Fruit fly (Drosophila melanogaster) whole organism, wandering third instar larva: ENCODE measurements around the gene Gr61a.

Experiments
- Abd-B ChIP-seq: fragments of >200 bp; optimal IDR thresholded peaks from 2 replicates; lab custom pipeline; 2017; ENCODE audit warnings: missing biosample characterization, missing genetic modification characterization
- CG32264 ChIP-seq: fragments of 200-800 bp; sonication (Bioruptor generic); optimal IDR thresholded peaks from 2 replicates; lab custom pipeline; 2016; ENCODE audit warnings: missing biosample characterization, missing genetic modification characterization
- CG9705 ChIP-seq: fragments of 200-800 bp; sonication (Bioruptor generic); optimal IDR thresholded peaks from 2 replicates; lab custom pipeline; 2018; ENCODE audit warnings: missing biosample characterization, mild to moderate bottlenecking, missing genetic modification characterization
- Dfd ChIP-seq: fragments of >200 bp; optimal IDR thresholded peaks from 2 replicates; lab custom pipeline; 2017; ENCODE audit warnings: missing biosample characterization, missing genetic modification characterization
- Dif ChIP-seq: fragments of 200-275, 200-300 bp; sonication (Bioruptor generic); optimal IDR thresholded peaks from 2 replicates; lab custom pipeline; 2018; ENCODE audit warnings: missing biosample characterization, missing genetic modification characterization; ENCODE audit not compliant: partially characterized antibody
- GATAd ChIP-seq: sonication (Bioruptor generic); optimal IDR thresholded peaks from 2 replicates; lab custom pipeline; 2016; ENCODE audit warnings: missing biosample characterization, missing genetic modification characterization
- HLH106 ChIP-seq: fragments of 200-800 bp; optimal IDR thresholded peaks from 3 replicates; lab custom pipeline; 2019; ENCODE audit warnings: missing biosample characterization, mild to moderate bottlenecking, missing genetic modification characterization, moderate library complexity
- Hnf4 ChIP-seq: fragments of 200-800 bp; sonication (Bioruptor generic); optimal IDR thresholded peaks from 2 replicates; lab custom pipeline; 2016; ENCODE audit warnings: missing biosample characterization, mild to moderate bottlenecking, missing genetic modification characterization
- Hr83 ChIP-seq: fragments of 200-300 bp; sonication (Bioruptor generic); optimal IDR thresholded peaks from 2 replicates; lab custom pipeline; 2016; ENCODE audit warnings: missing biosample characterization, mild to moderate bottlenecking, missing genetic modification characterization, moderate library complexity; ENCODE audit not compliant: poor library complexity, severe bottlenecking
- Jra ChIP-seq: sonication (Bioruptor generic); optimal IDR thresholded peaks from 2 replicates; lab custom pipeline; 2016; ENCODE audit warnings: missing biosample characterization, missing genetic modification characterization
- Myc ChIP-seq: fragments of >200 bp; optimal IDR thresholded peaks from 2 replicates; lab custom pipeline; 2017
- OdsH ChIP-seq: fragments of 200-800 bp; sonication (Bioruptor generic); optimal IDR thresholded peaks from 2 replicates; lab custom pipeline; 2016; ENCODE audit warnings: missing biosample characterization, mild to moderate bottlenecking, missing genetic modification characterization
- Rel ChIP-seq, 2 experiments: fragments of 200-800 bp; sonication (Bioruptor generic) in 1 of 2; optimal IDR thresholded peaks; 2 replicates in 1 of 2; 3 replicates in 1 of 2; lab custom pipeline; 2016 to 2019; ENCODE audit warnings: mild to moderate bottlenecking in 2 of 2, missing biosample characterization in 2 of 2, missing genetic modification characterization in 2 of 2, moderate library complexity in 1 of 2
- Sp1 ChIP-seq: fragments of 200-800 bp; sonication (Bioruptor generic); optimal IDR thresholded peaks from 3 replicates; lab custom pipeline; 2019; ENCODE audit warnings: missing biosample characterization, mild to moderate bottlenecking, missing genetic modification characterization, moderate library complexity
- br ChIP-seq: fragments of 200-800 bp; sonication (Bioruptor generic); optimal IDR thresholded peaks from 2 replicates; lab custom pipeline; 2016; ENCODE audit warnings: missing biosample characterization, missing genetic modification characterization
- dmrt93B ChIP-seq: fragments of 200-800 bp; sonication (Bioruptor generic); optimal IDR thresholded peaks from 2 replicates; lab custom pipeline; 2018; ENCODE audit warnings: missing biosample characterization, mild to moderate bottlenecking, missing genetic modification characterization
- dsf ChIP-seq: sonication (Bioruptor generic); optimal IDR thresholded peaks from 2 replicates; lab custom pipeline; 2016; ENCODE audit warnings: missing biosample characterization, missing genetic modification characterization, borderline replicate concordance
- foxo ChIP-seq, 2 experiments: fragments of 200-800 bp; sonication (Bioruptor generic); optimal IDR thresholded peaks; 2 replicates in 1 of 2; 3 replicates in 1 of 2; lab custom pipeline; 2016 to 2017; ENCODE audit warnings: missing biosample characterization in 2 of 2, missing genetic modification characterization in 2 of 2
- pan ChIP-seq: fragments of >200 bp; optimal IDR thresholded peaks from 2 replicates; lab custom pipeline; 2017
- rgr ChIP-seq: fragments of 200-800 bp; sonication (Bioruptor generic); optimal IDR thresholded peaks from 3 replicates; lab custom pipeline; 2016; ENCODE audit warnings: missing biosample characterization, mild to moderate bottlenecking, missing genetic modification characterization
- sage ChIP-seq: fragments of 200-800 bp; sonication (Bioruptor generic); optimal IDR thresholded peaks from 2 replicates; lab custom pipeline; 2016; ENCODE audit warnings: missing biosample characterization, mild to moderate bottlenecking, missing genetic modification characterization
- tai ChIP-seq: sonication (Bioruptor generic); optimal IDR thresholded peaks from 2 replicates; lab custom pipeline; 2016; ENCODE audit warnings: missing biosample characterization, missing genetic modification characterization
- woc ChIP-seq: sonication (Bioruptor generic); optimal IDR thresholded peaks from 2 replicates; lab custom pipeline; 2016; ENCODE audit warnings: missing biosample characterization, mild to moderate bottlenecking, missing genetic modification characterization

The Gr61a gene

DNA sequence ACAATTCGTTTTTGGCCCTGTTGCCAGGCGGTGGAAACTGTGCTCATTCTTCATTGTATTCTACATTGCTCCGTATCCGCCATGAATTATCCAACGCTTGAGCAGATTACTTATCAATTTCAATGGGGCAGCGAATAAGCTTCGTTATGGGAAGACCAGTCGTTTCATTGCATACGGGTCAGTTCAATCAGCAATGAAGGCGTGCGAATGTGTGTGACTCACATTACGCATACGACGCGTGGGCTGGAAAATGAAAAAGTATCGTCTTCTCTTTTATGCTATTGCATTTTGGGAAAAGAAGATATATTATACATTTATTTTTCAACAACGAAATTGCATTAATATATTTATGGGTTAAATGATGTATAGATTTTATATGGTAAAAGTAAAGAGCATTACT, 43.8 kb downstream of the Gr61a start:
- TF ChIP-seq Rel (GFP tag; optimal IDR thresholded peaks at IDR 0.05; lab: Kevin White, UChicago) (no peak), Rel (tag; optimal IDR thresholded peaks at IDR 0.05; lab: Kevin White, UChicago) (peak; percentile 14), Myc (lab: Kevin White, UChicago) (no peak)

DNA sequence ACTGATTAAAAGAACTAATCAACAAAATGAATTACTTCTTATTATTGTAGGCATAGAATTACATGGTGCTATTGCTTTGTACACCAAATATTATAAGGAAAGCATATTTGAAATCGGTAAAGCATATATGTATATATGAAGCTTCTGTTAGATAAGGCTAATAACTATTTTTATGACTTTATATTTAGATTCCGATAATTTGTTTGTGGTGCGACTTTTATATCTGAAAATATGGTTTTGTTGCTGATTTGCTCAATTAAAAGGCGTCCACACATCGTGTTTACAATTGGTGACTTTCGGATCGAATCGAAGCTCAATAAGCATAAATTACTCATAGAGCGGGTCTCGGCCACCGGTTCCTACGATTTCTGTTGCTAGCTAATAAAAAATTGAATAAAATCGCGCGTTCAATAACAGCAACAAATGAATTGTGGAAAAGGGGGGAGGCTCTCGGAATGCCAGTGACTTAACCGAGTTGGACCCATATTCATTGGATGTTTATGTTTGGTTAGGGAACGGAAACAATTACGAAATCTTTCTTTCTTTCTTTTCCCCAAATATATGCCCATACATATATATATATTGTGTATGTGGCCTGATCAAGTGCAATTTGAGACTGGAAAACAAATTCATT, 44.5 kb downstream of the Gr61a start:
- TF ChIP-seq sage (GFP tag; lab: Kevin White, UChicago) (no peak), tai (GFP tag; lab: Kevin White, UChicago) (no peak), Abd-B (GFP tag; lab: Kevin White, UChicago) (no peak), br (GFP tag; lab: Kevin White, UChicago) (no peak), CG32264 (GFP tag; lab: Kevin White, UChicago) (no peak), Hr83 (GFP tag; lab: Kevin White, UChicago) (no peak), Dif (GFP tag; lab: Kevin White, UChicago) (no peak), Hnf4 (no peak), Rel (GFP tag; optimal IDR thresholded peaks at IDR 0.05; lab: Kevin White, UChicago) (no peak), Rel (tag; optimal IDR thresholded peaks at IDR 0.05; lab: Kevin White, UChicago) (no peak), HLH106 (tag; lab: Kevin White, UChicago) (no peak), Sp1 (GFP tag; lab: Kevin White, UChicago) (no peak), woc (GFP tag; lab: Kevin White, UChicago) (no peak), pan (lab: Kevin White, UChicago) (no peak), foxo (GFP tag; optimal IDR thresholded peaks at IDR 0.05; lab: Kevin White, UChicago) (no peak), Jra (GFP tag; lab: Kevin White, UChicago) (no peak), Dfd (no peak), dmrt93B (no peak), GATAd (no peak), dsf (GFP tag; lab: Kevin White, UChicago) (no peak)
- TF ChIP-seq, all 38 proteins: peak for 0

DNA sequence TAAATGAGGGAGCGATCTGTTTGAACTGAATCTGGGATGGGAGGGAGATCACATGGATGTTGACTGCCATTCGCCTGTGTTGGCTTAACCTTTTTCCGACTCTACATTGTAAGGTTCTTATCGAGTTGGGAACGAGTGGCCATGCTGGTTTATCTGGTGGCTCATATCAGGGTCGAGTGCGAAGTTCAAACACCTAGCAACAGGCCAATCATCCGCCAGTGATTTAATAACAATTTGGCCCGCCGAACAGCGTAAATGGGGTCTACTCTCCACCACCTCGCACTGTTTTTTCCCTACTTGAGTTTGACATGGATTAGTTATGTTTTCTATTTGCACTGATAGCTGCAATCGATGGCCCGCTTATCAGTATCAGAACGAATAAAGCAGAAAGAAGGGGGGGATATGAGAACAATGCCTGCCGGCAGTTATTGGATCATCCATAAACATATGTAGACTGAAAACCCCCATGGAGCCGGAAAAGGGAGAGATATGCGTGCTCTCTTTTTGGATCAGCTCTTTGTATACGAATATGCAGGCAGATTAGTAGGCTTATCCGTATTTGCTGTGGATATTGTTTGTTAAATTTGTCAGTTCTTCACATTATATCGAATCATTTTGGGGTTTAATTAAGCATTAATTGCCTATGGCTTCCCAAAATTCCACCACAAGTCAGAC, 46.3 kb downstream of the Gr61a start:
- no peak for TF ChIP-seq Dfd
- no peak for TF ChIP-seq rgr (GFP tag; lab: Kevin White, UChicago)
- TF ChIP-seq OdsH = no peak
- TF ChIP-seq foxo (GFP tag; optimal IDR thresholded peaks at IDR 0.05; lab: Kevin White, UChicago) = no peak
- TF ChIP-seq Rel (GFP tag; optimal IDR thresholded peaks at IDR 0.05; lab: Kevin White, UChicago) = no peak
- TF ChIP-seq Rel (tag; optimal IDR thresholded peaks at IDR 0.05; lab: Kevin White, UChicago) = peak; percentile 16
- TF ChIP-seq CG9705 (GFP tag; lab: Kevin White, UChicago) = no peak
- no peak for TF ChIP-seq GATAd

DNA sequence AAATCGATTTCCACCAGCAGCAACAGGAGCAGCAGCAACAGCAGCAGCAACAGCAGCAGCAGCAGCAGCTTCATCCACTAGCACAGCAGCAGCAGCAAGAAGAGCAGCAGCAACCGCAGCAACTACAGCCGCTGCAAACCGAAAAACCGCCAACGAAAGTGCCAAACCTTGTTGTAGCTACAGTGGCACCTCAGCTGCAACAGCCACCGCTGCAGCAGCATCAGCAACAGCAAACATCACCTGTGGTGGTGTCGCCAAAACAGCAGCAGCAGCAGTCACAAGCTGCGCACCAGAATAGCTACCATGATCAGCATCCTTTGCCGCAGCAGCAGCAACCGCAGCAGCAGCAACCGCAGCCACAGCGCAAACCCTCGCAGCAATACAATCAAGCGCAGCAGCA, 47.1 kb downstream of the Gr61a start:
- peak; percentile 97 for TF ChIP-seq Dfd
- no peak for TF ChIP-seq GATAd
